Worm (Caenorhabditis elegans) whole organism, midembryonic: Measurements from ENCODE around the gene abu-8.

Experiments
- T22C8.4 ChIP-seq: fragments of 200-800 bp; sonication (Bioruptor generic); IDR thresholded peaks from 2 replicates; pipeline ENCODE4 v1.3.6; 2022; ENCODE audit warnings: missing genetic modification characterization, missing compliant biosample characterization
- cog-1 ChIP-seq: sonication (generic microtip); optimal IDR thresholded peaks from 2 replicates; lab custom pipeline; 2016; ENCODE audit warnings: missing genetic modification characterization, missing compliant biosample characterization
- flt-1 ChIP-seq: fragments of 200-800 bp; sonication (Bioruptor generic); IDR thresholded peaks from 2 replicates; pipeline ENCODE4 v1.3.6; 2022; ENCODE audit warnings: missing genetic modification characterization, missing compliant biosample characterization
- klf-2 ChIP-seq: fragments of 200-800 bp; sonication (Bioruptor generic); conservative IDR thresholded peaks from 2 replicates; pipeline ENCODE4 v1.3.6; 2022; ENCODE audit warnings: missing genetic modification reagents, missing genetic modification characterization, missing compliant biosample characterization
- med-1 ChIP-seq: sonication (generic microtip); optimal IDR thresholded peaks from 2 replicates; lab custom pipeline; 2017; ENCODE audit warnings: missing genetic modification characterization, mild to moderate bottlenecking, missing compliant biosample characterization, antibody characterized with exemption, missing genetic modification reagents; ENCODE audit not compliant: insufficient read depth
- ref-1 ChIP-seq: fragments of 200-800 bp; sonication (Bioruptor generic); conservative IDR thresholded peaks from 2 replicates; pipeline ENCODE4 v1.3.6; 2022; ENCODE audit warnings: missing genetic modification reagents, missing genetic modification characterization, missing compliant biosample characterization
- tab-1 ChIP-seq: fragments of 200-800 bp; sonication (Bioruptor generic); IDR thresholded peaks from 2 replicates; pipeline ENCODE4 v1.3.6; 2022; ENCODE audit warnings: missing genetic modification characterization, missing compliant biosample characterization
- ztf-23 ChIP-seq: fragments of 200-800 bp; sonication (Bioruptor generic); IDR thresholded peaks from 2 replicates; pipeline ENCODE4 v1.3.6; 2022; ENCODE audit warnings: missing genetic modification reagents, missing genetic modification characterization, missing compliant biosample characterization
- ztf-29 ChIP-seq: fragments of 200-800 bp; sonication (Bioruptor generic); IDR thresholded peaks from 2 replicates; pipeline ENCODE4 v1.3.6; 2022; ENCODE audit warnings: missing genetic modification reagents, missing genetic modification characterization, missing compliant biosample characterization

DNA sequence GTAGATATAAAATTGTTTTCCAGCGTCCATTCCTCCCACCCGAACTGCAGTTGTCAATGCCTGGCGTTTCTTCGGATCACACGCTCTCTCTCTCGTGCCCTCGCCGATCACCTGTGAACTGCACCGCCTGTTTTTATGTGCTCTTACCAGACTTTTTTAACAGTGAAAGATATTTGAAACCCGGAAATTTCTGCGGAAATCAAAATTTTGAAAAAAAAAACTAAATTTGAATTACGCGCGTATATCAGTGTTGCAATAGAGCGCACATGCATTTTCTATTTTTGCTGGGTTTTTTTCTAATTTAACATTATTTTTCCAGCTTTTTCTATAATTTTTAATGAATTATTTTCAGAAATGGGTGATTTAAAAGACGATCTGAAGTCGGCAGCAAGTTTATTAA is 9.7 kb upstream of the abu-8 start, which contains the start of gene ttc-37:
- TF ChIP-seq T22C8.4: no peak
- no peak for TF ChIP-seq cog-1 (tag; lab: Kevin White, UChicago)
- TF ChIP-seq flt-1: no peak
- TF ChIP-seq ztf-23 (GFP tag; lab: Robert Waterston, UW): no peak
- TF ChIP-seq med-1: no peak
- no peak for TF ChIP-seq ztf-29 (GFP tag; lab: Robert Waterston, UW)
- no peak for TF ChIP-seq ref-1 (GFP tag; lab: Robert Waterston, UW)
- TF ChIP-seq tab-1 (GFP tag; lab: Robert Waterston, UW): no peak
- TF ChIP-seq klf-2: no peak
